Fruit fly (Drosophila melanogaster): ENCODE measurements around the gene CG11619.

Gene CG11619

dm6 chr3L:19021701-19022100 is 33.6 kb upstream of the CG11619 start:
- TF ChIP-seq CrebA (GFP tag; optimal IDR thresholded peaks at IDR 0.05; ENCODE audit: borderline replicate concordance), result peak; percentile 45
- TF ChIP-seq psq (GFP tag; optimal IDR thresholded peaks at IDR 0.05), result peak; percentile 42
- peak; percentile 24 for TF ChIP-seq Dif (GFP tag; optimal IDR thresholded peaks at IDR 0.05; ENCODE audit: partially characterized antibody)
- no peak for TF ChIP-seq sv (GFP tag; optimal IDR thresholded peaks at IDR 0.05)
- TF ChIP-seq Dfd (GFP tag; optimal IDR thresholded peaks at IDR 0.05), result no peak
- TF ChIP-seq fru (GFP tag; optimal IDR thresholded peaks at IDR 0.05), result peak; percentile 26
- TF ChIP-seq Hr83 (GFP tag; optimal IDR thresholded peaks at IDR 0.05; ENCODE audit: poor library complexity, severe bottlenecking), result no peak
- TF ChIP-seq Jra (GFP tag; optimal IDR thresholded peaks at IDR 0.05), result peak; percentile 8
- TF ChIP-seq Hr78 (GFP tag; optimal IDR thresholded peaks at IDR 0.05), result no peak
- TF ChIP-seq N (GFP tag; optimal IDR thresholded peaks at IDR 0.05), result no peak
- TF ChIP-seq OdsH (GFP tag; optimal IDR thresholded peaks at IDR 0.05), result no peak
- no peak for TF ChIP-seq dmrt93B (GFP tag; optimal IDR thresholded peaks at IDR 0.05)

dm6 chr3L:19020467-19020866 is 32.3 kb upstream of the CG11619 start:
- no peak for TF ChIP-seq GATAd (GFP tag; optimal IDR thresholded peaks at IDR 0.05)
- TF ChIP-seq woc (GFP tag; optimal IDR thresholded peaks at IDR 0.05), result no peak
- TF ChIP-seq lola (GFP tag; optimal IDR thresholded peaks at IDR 0.05), result no peak

dm6 chr3L:19019308-19019749 is 31.2 kb upstream of the CG11619 start:
- TF ChIP-seq dsf (GFP tag; optimal IDR thresholded peaks at IDR 0.05; ENCODE audit: borderline replicate concordance), result no peak
- no peak for TF ChIP-seq psq (GFP tag; optimal IDR thresholded peaks at IDR 0.05)
- TF ChIP-seq GATAd (GFP tag; optimal IDR thresholded peaks at IDR 0.05), result no peak
- TF ChIP-seq CrebA (GFP tag; optimal IDR thresholded peaks at IDR 0.05; ENCODE audit: borderline replicate concordance), result no peak
- no peak for TF ChIP-seq pan (optimal IDR thresholded peaks at IDR 0.05)

- TF ChIP-seq Mio (GFP tag; optimal IDR thresholded peaks at IDR 0.05) (no peak), GATAd (GFP tag; optimal IDR thresholded peaks at IDR 0.05) (no peak), CrebA (GFP tag; optimal IDR thresholded peaks at IDR 0.05; ENCODE audit: borderline replicate concordance) (no peak), foxo (GFP tag; optimal IDR thresholded peaks at IDR 0.05) (no peak), dmrt93B (GFP tag; optimal IDR thresholded peaks at IDR 0.05) (no peak)
Measured at dm6 chr3L:19018440-19018839, 30.3 kb upstream of the CG11619 start.

dm6 chr3L:19016805-19017161 is 28.7 kb upstream of the CG11619 start:
- TF ChIP-seq Hr83 (GFP tag; optimal IDR thresholded peaks at IDR 0.05; ENCODE audit: poor library complexity, severe bottlenecking), result no peak
- no peak for TF ChIP-seq sage (GFP tag; optimal IDR thresholded peaks at IDR 0.05)
- TF ChIP-seq pan (optimal IDR thresholded peaks at IDR 0.05), result no peak
- TF ChIP-seq CG9705 (GFP tag; optimal IDR thresholded peaks at IDR 0.05), result no peak
- TF ChIP-seq ey (GFP tag; optimal IDR thresholded peaks at IDR 0.05), result no peak
- TF ChIP-seq lola (GFP tag; optimal IDR thresholded peaks at IDR 0.05), result no peak
- no peak for TF ChIP-seq N (GFP tag; optimal IDR thresholded peaks at IDR 0.05)
- TF ChIP-seq brk (GFP tag; optimal IDR thresholded peaks at IDR 0.05), result no peak

dm6 chr3L:19016133-19016804 is 28.1 kb upstream of the CG11619 start:
- TF ChIP-seq ey (GFP tag; optimal IDR thresholded peaks at IDR 0.05) (peak; percentile 56), Rel (GFP tag; optimal IDR thresholded peaks at IDR 0.05) (no peak), Rel (tag; optimal IDR thresholded peaks at IDR 0.05) (no peak), tai (GFP tag; optimal IDR thresholded peaks at IDR 0.05) (peak; percentile 61), HLH106 (tag; optimal IDR thresholded peaks at IDR 0.05) (peak; percentile 35), br (GFP tag; optimal IDR thresholded peaks at IDR 0.05) (peak; percentile 23), psq (GFP tag; optimal IDR thresholded peaks at IDR 0.05) (peak; percentile 43), N (GFP tag; optimal IDR thresholded peaks at IDR 0.05) (no peak), rgr (GFP tag; optimal IDR thresholded peaks at IDR 0.05) (peak; percentile 49), pan (optimal IDR thresholded peaks at IDR 0.05) (no peak), CrebA (GFP tag; optimal IDR thresholded peaks at IDR 0.05; ENCODE audit: borderline replicate concordance) (no peak), fru (GFP tag; optimal IDR thresholded peaks at IDR 0.05) (peak; percentile 40), h (GFP tag; optimal IDR thresholded peaks at IDR 0.05) (peak; percentile 52), foxo (GFP tag; optimal IDR thresholded peaks at IDR 0.05) (peak in 1 of 2 experiments; percentile 11), Sp1 (GFP tag; optimal IDR thresholded peaks at IDR 0.05) (peak; percentile 43), woc (GFP tag; optimal IDR thresholded peaks at IDR 0.05) (peak; percentile 40), OdsH (GFP tag; optimal IDR thresholded peaks at IDR 0.05) (peak; percentile 45), Dfd (GFP tag; optimal IDR thresholded peaks at IDR 0.05) (no peak)
